Fruit fly (Drosophila melanogaster) whole organism, wandering third instar larva: ENCODE measurements around the gene dpr10.

Experiments used
- CG32264 ChIP-seq: fragments of 200-800 bp; sonication (Bioruptor generic); optimal IDR thresholded peaks from 2 replicates; lab custom pipeline; 2016; ENCODE audit warnings: missing biosample characterization, missing genetic modification characterization
- CG9705 ChIP-seq: fragments of 200-800 bp; sonication (Bioruptor generic); optimal IDR thresholded peaks from 2 replicates; lab custom pipeline; 2018; ENCODE audit warnings: missing biosample characterization, mild to moderate bottlenecking, missing genetic modification characterization
- CrebA ChIP-seq: fragments of 200-800 bp; sonication (Bioruptor generic); optimal IDR thresholded peaks from 2 replicates; lab custom pipeline; 2016; ENCODE audit warnings: missing biosample characterization, mild to moderate bottlenecking, missing genetic modification characterization, borderline replicate concordance
- Dfd ChIP-seq: fragments of >200 bp; optimal IDR thresholded peaks from 2 replicates; lab custom pipeline; 2017; ENCODE audit warnings: missing biosample characterization, missing genetic modification characterization
- Dif ChIP-seq: fragments of 200-275, 200-300 bp; sonication (Bioruptor generic); optimal IDR thresholded peaks from 2 replicates; lab custom pipeline; 2018; ENCODE audit warnings: missing biosample characterization, missing genetic modification characterization; ENCODE audit not compliant: partially characterized antibody
- GATAd ChIP-seq: sonication (Bioruptor generic); optimal IDR thresholded peaks from 2 replicates; lab custom pipeline; 2016; ENCODE audit warnings: missing biosample characterization, missing genetic modification characterization
- HLH106 ChIP-seq: fragments of 200-800 bp; optimal IDR thresholded peaks from 3 replicates; lab custom pipeline; 2019; ENCODE audit warnings: missing biosample characterization, mild to moderate bottlenecking, missing genetic modification characterization, moderate library complexity
- Hnf4 ChIP-seq: fragments of 200-800 bp; sonication (Bioruptor generic); optimal IDR thresholded peaks from 2 replicates; lab custom pipeline; 2016; ENCODE audit warnings: missing biosample characterization, mild to moderate bottlenecking, missing genetic modification characterization
- Hr78 ChIP-seq: fragments of >200 bp; optimal IDR thresholded peaks from 2 replicates; lab custom pipeline; 2017; ENCODE audit warnings: missing biosample characterization, missing genetic modification characterization
- Jra ChIP-seq: sonication (Bioruptor generic); optimal IDR thresholded peaks from 2 replicates; lab custom pipeline; 2016; ENCODE audit warnings: missing biosample characterization, missing genetic modification characterization
- Mio ChIP-seq: sonication (Bioruptor generic); optimal IDR thresholded peaks from 2 replicates; lab custom pipeline; 2016; ENCODE audit warnings: missing biosample characterization, missing genetic modification characterization
- Myc ChIP-seq: fragments of >200 bp; optimal IDR thresholded peaks from 2 replicates; lab custom pipeline; 2017
- N ChIP-seq: fragments of >200 bp; optimal IDR thresholded peaks from 2 replicates; lab custom pipeline; 2018; ENCODE audit warnings: missing biosample characterization, missing external identifiers, missing genetic modification characterization
- OdsH ChIP-seq: fragments of 200-800 bp; sonication (Bioruptor generic); optimal IDR thresholded peaks from 2 replicates; lab custom pipeline; 2016; ENCODE audit warnings: missing biosample characterization, mild to moderate bottlenecking, missing genetic modification characterization
- Rel ChIP-seq, 2 experiments: fragments of 200-800 bp; sonication (Bioruptor generic) in 1 of 2; optimal IDR thresholded peaks; 2 replicates in 1 of 2; 3 replicates in 1 of 2; lab custom pipeline; 2016 to 2019; ENCODE audit warnings: mild to moderate bottlenecking in 2 of 2, missing biosample characterization in 2 of 2, missing genetic modification characterization in 2 of 2, moderate library complexity in 1 of 2
- Sp1 ChIP-seq: fragments of 200-800 bp; sonication (Bioruptor generic); optimal IDR thresholded peaks from 3 replicates; lab custom pipeline; 2019; ENCODE audit warnings: missing biosample characterization, mild to moderate bottlenecking, missing genetic modification characterization, moderate library complexity
- Vsx2 ChIP-seq: fragments of 200-300, 225-300 bp; sonication (Bioruptor generic); optimal IDR thresholded peaks from 2 replicates; lab custom pipeline; 2018; ENCODE audit warnings: missing biosample characterization, missing genetic modification characterization; ENCODE audit not compliant: partially characterized antibody
- br ChIP-seq: fragments of 200-800 bp; sonication (Bioruptor generic); optimal IDR thresholded peaks from 2 replicates; lab custom pipeline; 2016; ENCODE audit warnings: missing biosample characterization, missing genetic modification characterization
- brk ChIP-seq: fragments of 200-800 bp; sonication (Bioruptor generic); optimal IDR thresholded peaks from 2 replicates; lab custom pipeline; 2016; ENCODE audit warnings: missing biosample characterization, mild to moderate bottlenecking, missing genetic modification characterization
- dl ChIP-seq, 2 experiments: fragments of 175-275, 200-275 bp in 1 of 2; fragments of 200-275 bp in 1 of 2; sonication (Bioruptor generic); optimal IDR thresholded peaks; lab custom pipeline; 2018; ENCODE audit warnings: mild to moderate bottlenecking in 2 of 2, missing biosample characterization in 2 of 2, missing genetic modification characterization in 2 of 2, moderate library complexity in 2 of 2; ENCODE audit not compliant: partially characterized antibody in 2 of 2, insufficient read depth in 1 of 2
- dmrt93B ChIP-seq: fragments of 200-800 bp; sonication (Bioruptor generic); optimal IDR thresholded peaks from 2 replicates; lab custom pipeline; 2018; ENCODE audit warnings: missing biosample characterization, mild to moderate bottlenecking, missing genetic modification characterization
- dsf ChIP-seq: sonication (Bioruptor generic); optimal IDR thresholded peaks from 2 replicates; lab custom pipeline; 2016; ENCODE audit warnings: missing biosample characterization, missing genetic modification characterization, borderline replicate concordance
- ey ChIP-seq: fragments of 200-800 bp; sonication (Bioruptor generic); optimal IDR thresholded peaks from 2 replicates; lab custom pipeline; 2016; ENCODE audit warnings: missing biosample characterization, missing genetic modification characterization
- foxo ChIP-seq, 2 experiments: fragments of 200-800 bp; sonication (Bioruptor generic); optimal IDR thresholded peaks; 2 replicates in 1 of 2; 3 replicates in 1 of 2; lab custom pipeline; 2016 to 2017; ENCODE audit warnings: missing biosample characterization in 2 of 2, missing genetic modification characterization in 2 of 2
- fru ChIP-seq: fragments of 200-800 bp; sonication (Bioruptor generic); optimal IDR thresholded peaks from 3 replicates; lab custom pipeline; 2016; ENCODE audit warnings: missing biosample characterization, mild to moderate bottlenecking, missing genetic modification characterization
- h ChIP-seq: fragments of 200-800 bp; sonication (Bioruptor generic); optimal IDR thresholded peaks from 3 replicates; lab custom pipeline; 2016; ENCODE audit warnings: missing biosample characterization, mild to moderate bottlenecking, missing genetic modification characterization
- jim ChIP-seq: fragments of 175-275, 200-325 bp; sonication (Bioruptor generic); optimal IDR thresholded peaks from 2 replicates; lab custom pipeline; 2016; ENCODE audit warnings: missing biosample characterization, mild to moderate bottlenecking, missing genetic modification characterization
- lola ChIP-seq: fragments of >200 bp; optimal IDR thresholded peaks from 2 replicates; lab custom pipeline; 2017; ENCODE audit warnings: missing biosample characterization, missing genetic modification characterization
- pan ChIP-seq: fragments of >200 bp; optimal IDR thresholded peaks from 2 replicates; lab custom pipeline; 2017
- psq ChIP-seq: fragments of 200-800 bp; sonication (Bioruptor generic); optimal IDR thresholded peaks from 3 replicates; lab custom pipeline; 2017; ENCODE audit warnings: missing biosample characterization, mild to moderate bottlenecking, missing genetic modification characterization, moderate library complexity
- rgr ChIP-seq: fragments of 200-800 bp; sonication (Bioruptor generic); optimal IDR thresholded peaks from 3 replicates; lab custom pipeline; 2016; ENCODE audit warnings: missing biosample characterization, mild to moderate bottlenecking, missing genetic modification characterization
- sage ChIP-seq: fragments of 200-800 bp; sonication (Bioruptor generic); optimal IDR thresholded peaks from 2 replicates; lab custom pipeline; 2016; ENCODE audit warnings: missing biosample characterization, mild to moderate bottlenecking, missing genetic modification characterization
- sv ChIP-seq: fragments of 200-800 bp; sonication (Bioruptor generic); optimal IDR thresholded peaks from 3 replicates; lab custom pipeline; 2016; ENCODE audit warnings: missing biosample characterization, missing genetic modification characterization
- woc ChIP-seq: sonication (Bioruptor generic); optimal IDR thresholded peaks from 2 replicates; lab custom pipeline; 2016; ENCODE audit warnings: missing biosample characterization, mild to moderate bottlenecking, missing genetic modification characterization

Gene dpr10

dm6 chr3L:10186893-10187292 lies 985 bp upstream of the dpr10 start:
- TF ChIP-seq HLH106 (tag; lab: Kevin White, UChicago) (no peak), Dfd (GFP tag; lab: Kevin White, UChicago) (no peak), Myc (lab: Kevin White, UChicago) (no peak), fru (GFP tag; lab: Kevin White, UChicago) (no peak), pan (no peak), CrebA (no peak), CG32264 (GFP tag; lab: Kevin White, UChicago) (no peak), Vsx2 (GFP tag; lab: Kevin White, UChicago) (no peak), Sp1 (GFP tag; lab: Kevin White, UChicago) (no peak), h (no peak), psq (GFP tag; lab: Kevin White, UChicago) (no peak), ey (GFP tag; lab: Kevin White, UChicago) (no peak), Hr78 (GFP tag; lab: Kevin White, UChicago) (no peak), jim (GFP tag; lab: Kevin White, UChicago) (no peak), rgr (GFP tag; lab: Kevin White, UChicago) (no peak), brk (no peak), Dif (no peak), N (GFP tag; lab: Kevin White, UChicago) (no peak)

DNA sequence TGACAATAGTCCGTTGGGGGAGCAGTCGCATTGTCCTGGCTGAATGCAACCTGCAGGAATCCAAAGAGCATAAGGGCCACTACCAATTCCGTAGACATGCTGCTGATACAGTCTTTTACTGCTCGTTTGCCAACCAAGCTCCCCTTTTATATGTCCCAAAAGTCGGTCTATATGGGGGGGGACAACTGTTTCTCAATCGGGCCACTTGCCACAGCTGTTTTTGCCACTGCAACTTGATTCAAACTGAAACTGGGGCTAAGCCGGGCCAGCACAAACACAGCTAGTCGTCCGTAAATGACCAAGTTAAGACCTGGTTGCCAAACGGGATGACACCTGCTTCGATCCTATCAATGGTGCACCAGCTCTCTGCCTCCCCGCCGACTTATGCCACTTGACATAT lies 19.0 kb downstream of the dpr10 start, which contains the start of gene CG6628:
Gene CG6628 (minus strand): TSS at position 101 of the 400 bp plus-strand sequence.
- TF ChIP-seq woc (GFP tag; lab: Kevin White, UChicago) = no peak
- TF ChIP-seq Vsx2 (GFP tag; lab: Kevin White, UChicago) = no peak
- no peak for TF ChIP-seq OdsH (GFP tag; lab: Kevin White, UChicago)

dm6 chr3L:10156080-10156479 lies 29.8 kb downstream of the dpr10 start:
- TF ChIP-seq foxo (GFP tag; optimal IDR thresholded peaks at IDR 0.05; lab: Kevin White, UChicago) (no peak), Hr78 (GFP tag; lab: Kevin White, UChicago) (no peak), dl (GFP tag; optimal IDR thresholded peaks at IDR 0.05; lab: Kevin White, UChicago; ENCODE audit: insufficient read depth in 1 of 2, partially characterized antibody in 2 of 2) (no peak), HLH106 (tag; lab: Kevin White, UChicago) (no peak), dsf (no peak), br (GFP tag; lab: Kevin White, UChicago) (no peak), Jra (no peak), psq (GFP tag; lab: Kevin White, UChicago) (no peak), sage (GFP tag; lab: Kevin White, UChicago) (no peak)

- TF ChIP-seq Dif (no peak), br (GFP tag; lab: Kevin White, UChicago) (no peak), lola (GFP tag; lab: Kevin White, UChicago) (no peak), Mio (no peak), HLH106 (tag; lab: Kevin White, UChicago) (no peak), CG9705 (GFP tag; lab: Kevin White, UChicago) (no peak), CG32264 (GFP tag; lab: Kevin White, UChicago) (no peak), Rel (GFP tag; optimal IDR thresholded peaks at IDR 0.05; lab: Kevin White, UChicago) (no peak), Rel (tag; optimal IDR thresholded peaks at IDR 0.05; lab: Kevin White, UChicago) (no peak), Jra (no peak), Sp1 (GFP tag; lab: Kevin White, UChicago) (no peak), sv (GFP tag; lab: Kevin White, UChicago) (no peak), Dfd (GFP tag; lab: Kevin White, UChicago) (no peak), h (no peak), jim (GFP tag; lab: Kevin White, UChicago) (no peak), OdsH (GFP tag; lab: Kevin White, UChicago) (no peak), Hnf4 (GFP tag; lab: Kevin White, UChicago) (no peak), brk (no peak), Myc (lab: Kevin White, UChicago) (no peak)
These were observed 34.4 kb downstream of the dpr10 start, which contains the start of gene CG8072 for dm6 chr3L:10151527-10151926. TSS of gene CG8072 (plus strand) at chr3L:10151827.

- no peak for TF ChIP-seq dmrt93B (GFP tag; lab: Kevin White, UChicago)
- no peak for TF ChIP-seq Jra
- no peak for TF ChIP-seq GATAd (GFP tag; lab: Kevin White, UChicago)
- no peak for TF ChIP-seq woc (GFP tag; lab: Kevin White, UChicago)
- TF ChIP-seq h = no peak
- peak; percentile 19 for TF ChIP-seq HLH106 (tag; lab: Kevin White, UChicago)
- TF ChIP-seq pan = no peak
These were observed 75.5 kb downstream of the dpr10 start for dm6 chr3L:10110379-10110778.
